Worm (Caenorhabditis elegans) whole organism, L2 larva: Measurements from ENCODE around the gene grl-19.

Source experiments
- F13H6.1 ChIP-seq: sonication (generic microtip); optimal IDR thresholded peaks from 2 replicates; lab custom pipeline; 2016; ENCODE audit warnings: missing genetic modification characterization, missing compliant biosample characterization
- dmd-4 ChIP-seq: sonication (generic microtip); optimal IDR thresholded peaks from 2 replicates; lab custom pipeline; 2017; ENCODE audit warnings: missing biosample characterization, missing genetic modification characterization
- lin-13 ChIP-seq: fragments of 150-350 bp; optimal IDR thresholded peaks from 2 replicates; lab custom pipeline; 2014; ENCODE audit warnings: missing biosample characterization, missing genetic modification reagents, missing genetic modification characterization
- mdl-1 ChIP-seq, 2 experiments: fragments of 150-350 bp in 1 of 2; sonication (generic microtip) in 1 of 2; optimal IDR thresholded peaks; 2 replicates each; lab custom pipeline; 2017; ENCODE audit warnings: missing biosample characterization in 2 of 2, missing genetic modification characterization in 2 of 2
- nhr-12 ChIP-seq: fragments of 150-350 bp; optimal IDR thresholded peaks from 2 replicates; lab custom pipeline; 2014; ENCODE audit warnings: missing biosample characterization, missing genetic modification characterization
- nhr-23 ChIP-seq: fragments of 150-350 bp; optimal IDR thresholded peaks from 2 replicates; lab custom pipeline; 2014; ENCODE audit warnings: missing biosample characterization, missing genetic modification reagents, missing genetic modification characterization
- nhr-237 ChIP-seq: fragments of 150-350 bp; optimal IDR thresholded peaks from 2 replicates; lab custom pipeline; 2014; ENCODE audit warnings: missing biosample characterization, missing genetic modification characterization
- nhr-77 ChIP-seq: fragments of 150-350 bp; optimal IDR thresholded peaks from 2 replicates; lab custom pipeline; 2014; ENCODE audit warnings: missing biosample characterization, missing genetic modification characterization
- snpc-4 ChIP-seq: fragments of 150-350 bp; optimal IDR thresholded peaks from 2 replicates; lab custom pipeline; 2014; ENCODE audit warnings: missing biosample characterization, missing genetic modification characterization
- unc-55 ChIP-seq: fragments of 150-350 bp; sonication (generic microtip); optimal IDR thresholded peaks from 3 replicates; lab custom pipeline; 2014; ENCODE audit warnings: missing biosample characterization, missing genetic modification reagents, missing genetic modification characterization
- unc-62 ChIP-seq: fragments of 150-350 bp; optimal IDR thresholded peaks from 2 replicates; lab custom pipeline; 2014; ENCODE audit warnings: missing biosample characterization, missing genetic modification reagents, missing genetic modification characterization
- ztf-11 ChIP-seq: sonication (generic microtip); optimal IDR thresholded peaks from 2 replicates; lab custom pipeline; 2017; ENCODE audit warnings: missing biosample characterization, missing genetic modification characterization

- TF ChIP-seq F13H6.1 (tag; lab: Kevin White, UChicago), result no peak
- TF ChIP-seq nhr-77, result no peak
- TF ChIP-seq ztf-11, result no peak
- TF ChIP-seq nhr-23 (tag; lab: Kevin White, UChicago), result no peak
- no peak for TF ChIP-seq nhr-12 (tag; lab: Kevin White, UChicago)
- TF ChIP-seq snpc-4 (tag; lab: Kevin White, UChicago), result no peak
- no peak for TF ChIP-seq unc-62 (GFP tag; lab: Kevin White, UChicago)
- no peak for TF ChIP-seq mdl-1 (tag; optimal IDR thresholded peaks at IDR 0.05; lab: Kevin White, UChicago)
- no peak for TF ChIP-seq dmd-4 (tag; lab: Kevin White, UChicago)
- TF ChIP-seq nhr-237, result no peak
- no peak for TF ChIP-seq lin-13 (GFP tag; lab: Kevin White, UChicago)
- no peak for TF ChIP-seq unc-55
Observed at ce11 chrIV:218252-218651, 34.1 kb downstream of the grl-19 start, which contains the start of gene prdx-6.
